Worm (Caenorhabditis elegans) whole organism, L4/young adult: ENCODE measurements around the gene Y66H1A.5.

Experiments used
- W03F9.2 ChIP-seq: fragments of 150-350 bp; optimal IDR thresholded peaks from 2 replicates; lab custom pipeline; 2014; ENCODE audit warnings: missing biosample characterization, missing genetic modification characterization
- dao-5 ChIP-seq: sonication (generic microtip); optimal IDR thresholded peaks from 2 replicates; lab custom pipeline; 2016; ENCODE audit warnings: missing genotype, missing genetic modification characterization, moderate library complexity, missing compliant biosample characterization
- him-1 ChIP-seq: sonication (generic microtip); optimal IDR thresholded peaks from 2 replicates; lab custom pipeline; 2016; ENCODE audit warnings: missing genotype, missing genetic modification reagents, missing genetic modification characterization, missing compliant biosample characterization

DNA sequence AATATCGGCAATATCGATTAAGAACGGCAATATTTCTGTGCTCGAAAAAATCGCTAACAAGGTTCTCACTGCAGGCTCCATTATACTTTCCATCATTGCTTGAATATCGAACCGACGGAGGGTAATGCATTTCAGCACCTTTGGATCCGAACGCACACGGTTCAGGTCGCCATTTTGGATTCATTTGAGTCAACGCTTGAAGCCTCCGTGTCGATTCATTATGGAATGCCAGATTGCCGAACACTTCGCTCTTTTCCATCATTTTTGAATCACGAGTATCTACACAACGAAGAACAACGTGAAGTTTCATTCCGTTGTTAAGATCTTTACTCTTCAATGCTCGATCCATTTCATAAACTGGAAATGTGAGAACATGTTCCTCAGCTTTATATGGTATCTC, 6.8 kb downstream of the Y66H1A.5 start:
- TF ChIP-seq W03F9.2 (tag; lab: Kevin White, UChicago) (no peak), dao-5 (tag; lab: Kevin White, UChicago) (no peak), him-1 (tag; lab: Kevin White, UChicago) (no peak)
